Fruit fly (Drosophila melanogaster): Measurements from ENCODE around the gene CG9953.

Gene CG9953

dm6 chr3L:6964488-6965152 is 4.8 kb upstream of the CG9953 start, which contains the start of gene sgl (continued):
- TF ChIP-seq CG7556 (GFP tag; optimal IDR thresholded peaks at IDR 0.05), result no peak
- no peak for TF ChIP-seq CG4328 (GFP tag; optimal IDR thresholded peaks at IDR 0.05)
- TF ChIP-seq knrl (GFP tag; IDR thresholded peaks at IDR 0.05; ENCODE audit: partially characterized antibody), result peak; percentile 34; the same call in 1 of the 3 replicates
- TF ChIP-seq CG8924 (tag; optimal IDR thresholded peaks at IDR 0.05), result peak; percentile 36
- peak in 1 of 2 experiments; percentile 4 for TF ChIP-seq Eip74EF (GFP tag; optimal IDR thresholded peaks at IDR 0.05)
- peak; percentile 4 to 45 for TF ChIP-seq Pdp1 (GFP tag; optimal IDR thresholded peaks at IDR 0.05)
- peak; percentile 97 for TF ChIP-seq psq (GFP tag; optimal IDR thresholded peaks at IDR 0.05)
- TF ChIP-seq dysf (GFP tag; IDR thresholded peaks at IDR 0.05), result 0 out of 3 replicates have a peak, but pooled peaks have one; percentile 10
- TF ChIP-seq chm (GFP tag; IDR thresholded peaks at IDR 0.05), result peak; percentile 81
- TF ChIP-seq Oli (tag; optimal IDR thresholded peaks at IDR 0.05), result peak; percentile 15
- no peak for TF ChIP-seq cas (GFP tag; IDR thresholded peaks at IDR 0.05)
- peak in 1 of 2 experiments; percentile 42 for TF ChIP-seq dpn (GFP tag; optimal IDR thresholded peaks at IDR 0.05)
- TF ChIP-seq seq (GFP tag; IDR thresholded peaks at IDR 0.05), result peak; percentile 7; the same call in 1 of the 2 replicates
- peak; percentile 58; the same call in 1 of the 2 replicates for TF ChIP-seq amos (GFP tag; IDR thresholded peaks at IDR 0.05; ENCODE audit: partially characterized antibody)
- peak; percentile 66; the same call in 2 of the 3 replicates for TF ChIP-seq CG11456 (GFP tag; IDR thresholded peaks at IDR 0.05)
- peak; percentile 39 for TF ChIP-seq CG3281 (GFP tag; optimal IDR thresholded peaks at IDR 0.05)
- peak; percentile 42; the same call in 1 of the 2 replicates for TF ChIP-seq Atf6 (GFP tag; IDR thresholded peaks at IDR 0.05)
- peak; percentile 73 for TF ChIP-seq onecut (GFP tag; IDR thresholded peaks at IDR 0.05)
- peak; percentile 30 for TF ChIP-seq zen (tag; optimal IDR thresholded peaks at IDR 0.05)
- TF ChIP-seq CG34376 (GFP tag; optimal IDR thresholded peaks at IDR 0.05), result peak; percentile 77
- no peak for TF ChIP-seq CG1529 (GFP tag; optimal IDR thresholded peaks at IDR 0.05)
- peak; percentile 99 for TF ChIP-seq stwl (tag; optimal IDR thresholded peaks at IDR 0.05)
- TF ChIP-seq CG17829 (tag; optimal IDR thresholded peaks at IDR 0.05), result peak; percentile 67
- TF ChIP-seq CG9817 (tag; optimal IDR thresholded peaks at IDR 0.05), result no peak
- TF ChIP-seq Dbx (GFP tag; IDR thresholded peaks at IDR 0.05), result peak; percentile 68; the same call in 1 of the 3 replicates
- TF ChIP-seq CG9609 (GFP tag; optimal IDR thresholded peaks at IDR 0.05), result no peak
- TF ChIP-seq nerfin-1 (tag; optimal IDR thresholded peaks at IDR 0.05), result peak; percentile 78
- peak; percentile 55 for TF ChIP-seq HmgZ (tag; optimal IDR thresholded peaks at IDR 0.05)
- TF ChIP-seq D (optimal IDR thresholded peaks at IDR 0.05), result peak; percentile 75
- TF ChIP-seq D (GFP tag; optimal IDR thresholded peaks at IDR 0.05), result no peak
- no peak for TF ChIP-seq CG30431 (GFP tag; optimal IDR thresholded peaks at IDR 0.05)
- TF ChIP-seq Ets97D (GFP tag; optimal IDR thresholded peaks at IDR 0.05), result peak; percentile 52
- peak; percentile 7 for TF ChIP-seq CG3838 (GFP tag; optimal IDR thresholded peaks at IDR 0.05)
- no peak for TF ChIP-seq odd (GFP tag; optimal IDR thresholded peaks at IDR 0.05)
- no peak for TF ChIP-seq h (optimal IDR thresholded peaks at IDR 0.05)
- TF ChIP-seq CG33557 (GFP tag; optimal IDR thresholded peaks at IDR 0.05), result peak; percentile 12
- no peak for TF ChIP-seq sim (GFP tag; IDR thresholded peaks at IDR 0.05)
- peak in 1 of 3 experiments; percentile 74 for TF ChIP-seq Stat92E (GFP tag; optimal IDR thresholded peaks at IDR 0.05)
- no peak for TF ChIP-seq H15 (GFP tag; IDR thresholded peaks at IDR 0.05)
- peak; percentile 48 for TF ChIP-seq CG8089 (GFP tag; optimal IDR thresholded peaks at IDR 0.05)
- no peak for TF ChIP-seq CG13296 (GFP tag; optimal IDR thresholded peaks at IDR 0.05)
- no peak for TF ChIP-seq CG1792 (GFP tag; optimal IDR thresholded peaks at IDR 0.05)
- no peak for TF ChIP-seq CG12942 (GFP tag; optimal IDR thresholded peaks at IDR 0.05)
- peak; percentile 51 for TF ChIP-seq CG2678 (tag; optimal IDR thresholded peaks at IDR 0.05)
- TF ChIP-seq NC2β (GFP tag; optimal IDR thresholded peaks at IDR 0.05), result peak; percentile 22
- TF ChIP-seq CG10147 (GFP tag; optimal IDR thresholded peaks at IDR 0.05), result no peak
- no peak for TF ChIP-seq CG2202 (tag; optimal IDR thresholded peaks at IDR 0.05)
- TF ChIP-seq gro (GFP tag; optimal IDR thresholded peaks at IDR 0.05), result peak; percentile 36
- no peak for TF ChIP-seq CG31388 (GFP tag; optimal IDR thresholded peaks at IDR 0.05)

Data from whole organism, embryonic.